Worm (Caenorhabditis elegans) whole organism, L4 larva: ENCODE results near the gene ndua-7.

Experiments used
- aha-1 ChIP-seq: fragments of 150-350 bp; peaks from one replicate; lab custom pipeline; 2014; ENCODE audit warnings: missing biosample characterization, missing genetic modification characterization
- aly-2 ChIP-seq: sonication (generic microtip); optimal IDR thresholded peaks from 2 replicates; lab custom pipeline; 2018; ENCODE audit warnings: missing biosample characterization, missing genetic modification characterization
- ceh-20 ChIP-seq: fragments of 200-800 bp; sonication (Bioruptor generic); IDR thresholded peaks from 2 replicates; pipeline ENCODE4 v1.3.6; 2022; ENCODE audit warnings: missing genetic modification reagents, missing genetic modification characterization, missing compliant biosample characterization
- daf-12 ChIP-seq: fragments of 150-350 bp; optimal IDR thresholded peaks from 2 replicates; lab custom pipeline; 2014; ENCODE audit warnings: missing biosample characterization, missing genetic modification reagents, missing genetic modification characterization
- egl-27 ChIP-seq: sonication (generic microtip); optimal IDR thresholded peaks from 3 replicates; lab custom pipeline; 2017; ENCODE audit warnings: missing biosample characterization, missing genetic modification reagents, missing genetic modification characterization
- hif-1 ChIP-seq, 2 experiments: sonication (generic microtip); optimal IDR thresholded peaks; 2 replicates each; lab custom pipeline; 2016 to 2017; ENCODE audit warnings: missing compliant biosample characterization in 2 of 2, missing genetic modification characterization in 2 of 2, missing genetic modification reagents in 2 of 2, missing genotype in 2 of 2, mild to moderate bottlenecking in 1 of 2
- nhr-11 ChIP-seq: fragments of 150-350 bp; optimal IDR thresholded peaks from 2 replicates; lab custom pipeline; 2014; ENCODE audit warnings: missing biosample characterization, missing genetic modification characterization
- nhr-41 ChIP-seq: fragments of 200-800 bp; sonication (Bioruptor generic); IDR thresholded peaks from 2 replicates; pipeline ENCODE4 v1.3.6; 2022; ENCODE audit warnings: missing genetic modification reagents, missing genetic modification characterization, missing compliant biosample characterization
- nhr-76 ChIP-seq: fragments of 150-350 bp; optimal IDR thresholded peaks from 2 replicates; lab custom pipeline; 2014; ENCODE audit warnings: missing biosample characterization, missing genetic modification characterization
- unc-62 ChIP-seq, 3 experiments: fragments of 150-350 bp in 1 of 3; sonication (generic microtip); optimal IDR thresholded peaks in 2 of 3; peaks in 1 of 3; 1 replicate in 1 of 3; 2 replicates in 2 of 3; lab custom pipeline; 2014 to 2017; ENCODE audit warnings: missing biosample characterization in 3 of 3, missing genetic modification characterization in 3 of 3, missing genetic modification reagents in 3 of 3, missing genotype in 1 of 3

DNA sequence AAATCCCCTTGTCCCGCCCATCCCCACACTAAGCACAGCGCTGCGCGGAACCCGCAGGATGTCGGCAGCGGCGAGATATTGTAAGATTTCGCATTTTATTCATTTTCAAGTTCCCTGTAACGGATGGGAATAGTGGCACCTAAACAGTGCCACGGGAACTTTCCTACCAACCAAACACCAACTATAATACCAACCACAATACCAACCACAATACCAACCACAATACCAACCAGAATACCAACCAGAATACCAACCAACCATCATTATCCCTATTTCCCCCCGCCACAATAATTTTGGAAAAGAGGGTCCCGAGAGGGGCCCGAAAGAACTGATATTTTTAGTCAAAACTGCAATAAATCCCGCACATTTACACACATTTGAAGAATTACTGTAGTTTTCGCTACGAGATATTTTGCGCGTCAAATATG is 27.6 kb upstream of the ndua-7 start:
- TF ChIP-seq unc-62 (GFP tag; optimal IDR thresholded peaks at IDR 0.05 in 1 of 2; lab: Kevin White, UChicago) (no peak), unc-62 (tag; optimal IDR thresholded peaks at IDR 0.05; lab: Kevin White, UChicago) (no peak), aha-1 (tag; lab: Kevin White, UChicago) (peak; percentile 13), nhr-76 (no peak), daf-12 (tag; lab: Kevin White, UChicago) (no peak), ceh-20 (GFP tag; lab: Robert Waterston, UW) (no peak), hif-1 (tag; optimal IDR thresholded peaks at IDR 0.05; lab: Kevin White, UChicago) (no peak), nhr-11 (tag; lab: Kevin White, UChicago) (no peak), aly-2 (tag; lab: Kevin White, UChicago) (no peak), egl-27 (tag; lab: Kevin White, UChicago) (no peak), nhr-41 (GFP tag; lab: Robert Waterston, UW) (no peak)
